Fruit fly (Drosophila melanogaster): Measurements from ENCODE around the gene mRpL44.

DNA sequence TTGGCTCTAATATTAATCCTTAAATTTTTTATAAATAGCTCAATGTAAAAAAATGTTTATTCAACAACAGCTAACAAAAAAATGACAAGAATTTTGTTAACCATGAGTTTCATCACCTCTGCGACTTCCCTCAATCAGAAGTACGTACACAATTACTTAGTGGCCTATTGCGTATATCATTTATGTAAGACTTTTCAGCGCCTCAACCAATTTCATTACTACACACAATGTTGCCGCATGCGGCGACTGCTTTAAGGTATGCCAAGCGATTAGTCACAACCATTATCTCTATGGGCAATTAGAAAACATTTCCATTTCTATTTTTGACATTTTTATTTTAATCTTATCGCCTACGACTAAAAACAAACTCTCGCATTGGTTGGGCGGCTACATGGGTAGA is 11.8 kb downstream of the mRpL44 start:
- TF ChIP-seq fd102C (GFP tag; optimal IDR thresholded peaks at IDR 0.05) (no peak), CG11456 (GFP tag; IDR thresholded peaks at IDR 0.05) (no peak), HmgD (GFP tag; optimal IDR thresholded peaks at IDR 0.05) (no peak), lab (GFP tag; optimal IDR thresholded peaks at IDR 0.05) (no peak), CG17361 (GFP tag; IDR thresholded peaks at IDR 0.05) (no peak), eyg (GFP tag; optimal IDR thresholded peaks at IDR 0.05) (no peak), Doc3 (GFP tag; IDR thresholded peaks at IDR 0.05; ENCODE audit: partially characterized antibody) (no peak), danr (GFP tag; IDR thresholded peaks at IDR 0.05) (no peak), CG4328 (GFP tag; optimal IDR thresholded peaks at IDR 0.05) (no peak)

Data from whole organism, embryonic.